Worm (Caenorhabditis elegans) whole organism, L4/young adult: ENCODE measurements around the gene rde-12.

ENCODE experiments used
- W03F9.2 ChIP-seq: fragments of 150-350 bp; optimal IDR thresholded peaks from 2 replicates; lab custom pipeline; 2014; ENCODE audit warnings: missing biosample characterization, missing genetic modification characterization
- dao-5 ChIP-seq: sonication (generic microtip); optimal IDR thresholded peaks from 2 replicates; lab custom pipeline; 2016; ENCODE audit warnings: missing genotype, missing genetic modification characterization, moderate library complexity, missing compliant biosample characterization
- him-1 ChIP-seq: sonication (generic microtip); optimal IDR thresholded peaks from 2 replicates; lab custom pipeline; 2016; ENCODE audit warnings: missing genotype, missing genetic modification reagents, missing genetic modification characterization, missing compliant biosample characterization

- TF ChIP-seq dao-5 (tag; lab: Kevin White, UChicago) (no peak), him-1 (tag; lab: Kevin White, UChicago) (no peak), W03F9.2 (tag; lab: Kevin White, UChicago) (no peak)
Observed at ce11 chrV:13671911-13672639, 6.9 kb downstream of the rde-12 start, which contains the start of the genes mip-2 and F58G11.4.
